Worm (Caenorhabditis elegans) whole organism, L1 larva: ENCODE measurements around the gene set-15.
A peak's percentile ranks its signal among the peaks of the same experiment; 100 is the strongest.

Experiments used
- C16A3.4 ChIP-seq: fragments of 150-350 bp; optimal IDR thresholded peaks from 2 replicates; lab custom pipeline; 2014; ENCODE audit warnings: missing biosample characterization, missing genetic modification characterization
- C34B4.2 ChIP-seq: sonication (generic microtip); optimal IDR thresholded peaks from 2 replicates; lab custom pipeline; 2017; ENCODE audit warnings: mild to moderate bottlenecking, missing genetic modification characterization, missing compliant biosample characterization
- aly-2 ChIP-seq: fragments of 150-350 bp; optimal IDR thresholded peaks from 2 replicates; lab custom pipeline; 2014; ENCODE audit warnings: missing biosample characterization, missing genetic modification characterization
- ama-1 ChIP-seq: fragments of 150-350 bp; optimal IDR thresholded peaks from 2 replicates; lab custom pipeline; 2014
- blmp-1 ChIP-seq: fragments of 150-350 bp; optimal IDR thresholded peaks from 2 replicates; lab custom pipeline; 2014; ENCODE audit warnings: missing biosample characterization, missing genetic modification characterization
- ceh-82 ChIP-seq, 3 experiments: fragments of 150-350 bp in 1 of 3; sonication (generic microtip) in 2 of 3; optimal IDR thresholded peaks; 2 replicates each; lab custom pipeline; 2014 to 2017; ENCODE audit warnings: missing biosample characterization in 3 of 3, missing genetic modification characterization in 3 of 3
- ceh-90 ChIP-seq: sonication (generic microtip); optimal IDR thresholded peaks from 2 replicates; lab custom pipeline; 2016; ENCODE audit warnings: missing genetic modification characterization, missing compliant biosample characterization
- dpl-1 ChIP-seq, 3 experiments: fragments of 150-350 bp in 2 of 3; sonication (generic microtip) in 1 of 3; optimal IDR thresholded peaks; 2 replicates each; lab custom pipeline; 2014 to 2017; ENCODE audit warnings: missing biosample characterization in 3 of 3, missing genetic modification characterization in 3 of 3, missing genetic modification reagents in 3 of 3
- efl-1 ChIP-seq, 4 experiments: fragments of 150-350 bp; optimal IDR thresholded peaks in 3 of 4; peaks in 1 of 4; 1 replicate in 1 of 4; 2 replicates in 3 of 4; lab custom pipeline; 2014; ENCODE audit warnings: missing biosample characterization in 2 of 4, missing genetic modification characterization in 2 of 4, missing genetic modification reagents in 2 of 4
- elt-2 ChIP-seq: sonication (generic microtip); optimal IDR thresholded peaks from 2 replicates; lab custom pipeline; 2016; ENCODE audit warnings: missing genetic modification characterization, mild to moderate bottlenecking, inconsistent platforms, missing compliant biosample characterization, missing genetic modification reagents
- elt-3 ChIP-seq, 6 experiments: fragments of 150-350 bp in 1 of 6; sonication (generic microtip); optimal IDR thresholded peaks; 2 replicates each; lab custom pipeline; 2017 to 2018; ENCODE audit warnings: missing biosample characterization in 6 of 6, missing genetic modification characterization in 6 of 6, inconsistent platforms in 1 of 6
- ets-5 ChIP-seq: fragments of 200-800 bp; sonication (Bioruptor generic); IDR thresholded peaks from 2 replicates; pipeline ENCODE4 v1.3.6; 2022; ENCODE audit warnings: missing genetic modification characterization, missing compliant biosample characterization
- fkh-10 ChIP-seq: sonication (generic microtip); optimal IDR thresholded peaks from 2 replicates; lab custom pipeline; 2017; ENCODE audit warnings: missing biosample characterization, missing genetic modification reagents, missing genetic modification characterization
- grh-1 ChIP-seq: fragments of 200-800 bp; sonication (Bioruptor generic); IDR thresholded peaks from 2 replicates; pipeline ENCODE4 v1.3.6; 2022; ENCODE audit warnings: missing genetic modification reagents, missing genetic modification characterization, missing compliant biosample characterization
- irx-1 ChIP-seq: sonication (generic microtip); optimal IDR thresholded peaks from 2 replicates; lab custom pipeline; 2016; ENCODE audit warnings: missing genetic modification characterization, missing compliant biosample characterization
- jun-1 ChIP-seq: fragments of 150-350 bp; optimal IDR thresholded peaks from 2 replicates; lab custom pipeline; 2014; ENCODE audit warnings: missing biosample characterization, missing genetic modification reagents, missing genetic modification characterization
- lin-14 ChIP-seq: fragments of 200-800 bp; sonication (Bioruptor generic); optimal IDR thresholded peaks from 2 replicates; lab custom pipeline; 2018; ENCODE audit warnings: mild to moderate bottlenecking, missing genetic modification characterization, moderate library complexity, missing compliant biosample characterization
- lin-35 ChIP-seq, 2 experiments: fragments of 150-350 bp; optimal IDR thresholded peaks; 2 replicates each; lab custom pipeline; 2014; ENCODE audit warnings: missing biosample characterization in 2 of 2, missing genetic modification characterization in 2 of 2, missing genetic modification reagents in 2 of 2
- lin-39 ChIP-seq: fragments of 150-350 bp; optimal IDR thresholded peaks from 2 replicates; lab custom pipeline; 2014; ENCODE audit warnings: missing biosample characterization, missing genetic modification reagents, missing genetic modification characterization
- lsy-2 ChIP-seq, 2 experiments: fragments of 150-350 bp; optimal IDR thresholded peaks; 2 replicates each; lab custom pipeline; 2014; ENCODE audit warnings: missing biosample characterization in 2 of 2, missing genetic modification characterization in 2 of 2
- mdl-1 ChIP-seq, 2 experiments: fragments of 150-350 bp; optimal IDR thresholded peaks; 2 replicates each; lab custom pipeline; 2014 to 2017; ENCODE audit warnings: missing biosample characterization in 2 of 2, missing genetic modification characterization in 2 of 2, inconsistent platforms in 1 of 2
- mef-2 ChIP-seq: fragments of 150-350 bp; optimal IDR thresholded peaks from 2 replicates; lab custom pipeline; 2014; ENCODE audit warnings: missing biosample characterization, missing genetic modification characterization
- mep-1 ChIP-seq: fragments of 150-350 bp; optimal IDR thresholded peaks from 2 replicates; lab custom pipeline; 2014; ENCODE audit warnings: missing biosample characterization, missing genetic modification characterization
- nhr-20 ChIP-seq: sonication (generic microtip); optimal IDR thresholded peaks from 2 replicates; lab custom pipeline; 2016; ENCODE audit warnings: mild to moderate bottlenecking, missing genetic modification characterization, missing compliant biosample characterization
- nhr-237 ChIP-seq: fragments of 150-350 bp; optimal IDR thresholded peaks from 2 replicates; lab custom pipeline; 2014; ENCODE audit warnings: missing biosample characterization, missing genetic modification characterization
- nhr-76 ChIP-seq: sonication (generic microtip); optimal IDR thresholded peaks from 2 replicates; lab custom pipeline; 2017; ENCODE audit warnings: missing biosample characterization, missing genetic modification characterization
- nhr-77 ChIP-seq: fragments of 150-350 bp; optimal IDR thresholded peaks from 2 replicates; lab custom pipeline; 2014; ENCODE audit warnings: missing biosample characterization, missing genetic modification characterization
- nhr-85 ChIP-seq: sonication (generic microtip); peaks from one replicate; lab custom pipeline; 2016; ENCODE audit warnings: missing genetic modification characterization, inconsistent platforms, missing compliant biosample characterization
- nhr-90 ChIP-seq: sonication (generic microtip); optimal IDR thresholded peaks from 2 replicates; lab custom pipeline; 2016; ENCODE audit warnings: mild to moderate bottlenecking, missing genetic modification characterization, missing compliant biosample characterization; ENCODE audit not compliant: poor library complexity
- pag-3 ChIP-seq: sonication (generic microtip); optimal IDR thresholded peaks from 2 replicates; lab custom pipeline; 2017; ENCODE audit warnings: missing genetic modification characterization, mild to moderate bottlenecking, missing compliant biosample characterization, antibody characterized with exemption, borderline replicate concordance; ENCODE audit not compliant: insufficient read depth
- pqm-1 ChIP-seq: sonication (generic microtip); optimal IDR thresholded peaks from 3 replicates; lab custom pipeline; 2017; ENCODE audit warnings: missing biosample characterization, missing genetic modification characterization
- rnt-1 ChIP-seq: sonication (generic microtip); optimal IDR thresholded peaks from 2 replicates; lab custom pipeline; 2016; ENCODE audit warnings: mild to moderate bottlenecking, missing genetic modification characterization, moderate library complexity, missing compliant biosample characterization
- skn-1 ChIP-seq: fragments of 150-350 bp; optimal IDR thresholded peaks from 2 replicates; lab custom pipeline; 2014; ENCODE audit warnings: missing biosample characterization, missing genetic modification characterization
- snpc-4 ChIP-seq: fragments of 150-350 bp; optimal IDR thresholded peaks from 2 replicates; lab custom pipeline; 2014; ENCODE audit warnings: missing biosample characterization, missing genetic modification characterization
- snu-23 ChIP-seq: sonication (generic microtip); optimal IDR thresholded peaks from 2 replicates; lab custom pipeline; 2016; ENCODE audit warnings: missing genetic modification characterization, missing compliant biosample characterization
- sptf-1 ChIP-seq: fragments of 150-350 bp; optimal IDR thresholded peaks from 2 replicates; lab custom pipeline; 2014; ENCODE audit warnings: missing biosample characterization, missing genetic modification characterization
- tbx-2 ChIP-seq: sonication (generic microtip); optimal IDR thresholded peaks from 2 replicates; lab custom pipeline; 2016; ENCODE audit warnings: missing genetic modification characterization, missing compliant biosample characterization
- ztf-11 ChIP-seq, 2 experiments: sonication (generic microtip); optimal IDR thresholded peaks; 2 replicates each; lab custom pipeline; 2016 to 2017; ENCODE audit warnings: missing genetic modification characterization in 2 of 2, missing biosample characterization in 1 of 2, missing compliant biosample characterization in 1 of 2

set-15 gene

DNA sequence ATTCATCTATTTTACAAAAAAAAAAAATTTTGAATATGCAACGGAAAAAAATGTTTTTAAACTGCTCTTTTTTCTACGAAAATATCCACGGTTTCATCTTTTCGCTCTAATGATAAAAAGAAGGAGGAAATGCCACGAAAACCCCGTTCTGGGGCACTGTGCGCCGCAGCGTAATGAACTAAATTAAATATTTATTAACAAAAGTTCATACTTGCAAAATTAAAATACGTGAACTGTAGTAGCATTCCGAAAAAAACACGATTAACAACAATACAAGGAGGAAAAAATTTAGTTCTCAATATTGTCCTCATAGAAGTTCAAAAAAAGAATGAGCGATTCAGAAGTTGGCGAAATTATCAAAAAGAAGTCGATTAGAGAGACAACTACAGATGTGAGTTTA, 9.4 kb upstream of the set-15 start, which contains the start of gene R11E3.1:
R11E3.1 (plus strand) TSS at position 301 of the 400 bp plus-strand sequence.
- TF ChIP-seq nhr-237 (tag; lab: Kevin White, UChicago) (no peak), mef-2 (no peak), lin-35 (GFP tag; optimal IDR thresholded peaks at IDR 0.05; lab: Kevin White, UChicago) (no peak), irx-1 (no peak), pag-3 (tag; lab: Kevin White, UChicago) (no peak), ama-1 (lab: Kevin White, UChicago) (no peak), snpc-4 (no peak), aly-2 (tag; lab: Kevin White, UChicago) (no peak), C34B4.2 (tag; lab: Kevin White, UChicago) (no peak), fkh-10 (GFP tag; lab: Kevin White, UChicago) (no peak), ztf-11 (tag; optimal IDR thresholded peaks at IDR 0.05; lab: Kevin White, UChicago) (no peak), elt-3 (tag; optimal IDR thresholded peaks at IDR 0.05; lab: Kevin White, UChicago) (no peak), pqm-1 (tag; lab: Kevin White, UChicago) (no peak), sptf-1 (tag; lab: Kevin White, UChicago) (no peak), lin-14 (GFP tag; lab: Kevin White, UChicago) (no peak), lsy-2 (tag; optimal IDR thresholded peaks at IDR 0.05; lab: Kevin White, UChicago) (no peak)

DNA sequence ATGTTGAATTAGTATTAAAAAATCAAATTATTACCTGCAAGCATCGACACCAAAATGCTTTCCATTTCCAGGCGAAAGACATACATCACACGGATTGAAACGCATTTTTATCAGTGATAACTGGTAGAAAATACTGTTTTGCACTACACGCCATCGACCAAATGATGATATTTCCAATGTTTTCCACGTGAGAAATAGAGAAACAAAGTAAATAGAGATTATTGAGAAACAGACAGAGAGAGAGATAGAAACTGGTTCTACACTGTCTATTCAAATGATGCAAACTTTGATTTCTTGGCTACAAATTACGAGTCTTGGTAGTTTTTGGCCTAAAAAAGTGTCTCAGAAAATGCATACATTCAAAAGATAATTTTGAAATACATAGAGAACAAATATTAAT, 8.3 kb upstream of the set-15 start, which contains the start of gene nhr-104:
nhr-104 (minus strand) TSS at position 361 of the 400 bp plus-strand sequence.
- TF ChIP-seq C16A3.4 (tag; lab: Kevin White, UChicago) (peak; percentile 37), nhr-85 (tag; lab: Kevin White, UChicago) (peak; percentile 85), dpl-1 (GFP tag; optimal IDR thresholded peaks at IDR 0.05; lab: Kevin White, UChicago) (peak in 1 of 3 experiments; percentile 42), elt-2 (tag; lab: Kevin White, UChicago) (peak; percentile 45), grh-1 (GFP tag; lab: Robert Waterston, UW) (peak; percentile 87), snu-23 (peak; percentile 61), tbx-2 (tag; lab: Kevin White, UChicago) (peak; percentile 30), C34B4.2 (tag; lab: Kevin White, UChicago) (no peak), mep-1 (peak; percentile 48), nhr-76 (tag; lab: Kevin White, UChicago) (no peak), lin-35 (GFP tag; optimal IDR thresholded peaks at IDR 0.05; lab: Kevin White, UChicago) (peak in 1 of 2 experiments; percentile 74), nhr-237 (tag; lab: Kevin White, UChicago) (peak; percentile 8), lin-39 (tag; lab: Kevin White, UChicago) (no peak), skn-1 (tag; lab: Kevin White, UChicago) (peak; percentile 96), pag-3 (tag; lab: Kevin White, UChicago) (peak; percentile 47), ets-5 (GFP tag; lab: Robert Waterston, UW) (no peak), ztf-11 (tag; optimal IDR thresholded peaks at IDR 0.05; lab: Kevin White, UChicago) (no peak), ceh-82 (tag; optimal IDR thresholded peaks at IDR 0.05; lab: Kevin White, UChicago) (peak in 1 of 3 experiments; percentile 7), rnt-1 (no peak), ceh-90 (tag; lab: Kevin White, UChicago) (no peak), nhr-20 (tag; lab: Kevin White, UChicago) (peak; percentile 65), nhr-90 (tag; lab: Kevin White, UChicago) (peak; percentile 47), efl-1 (optimal IDR thresholded peaks at IDR 0.05; lab: Kevin White, UChicago) (peak; percentile 20 to 49), efl-1 (GFP tag; optimal IDR thresholded peaks at IDR 0.05 in 1 of 2; lab: Kevin White, UChicago) (peak in 1 of 2 experiments; percentile 3), lsy-2 (tag; optimal IDR thresholded peaks at IDR 0.05; lab: Kevin White, UChicago) (peak; percentile 30 to 63), blmp-1 (tag; lab: Kevin White, UChicago) (peak; percentile 31), mdl-1 (tag; optimal IDR thresholded peaks at IDR 0.05; lab: Kevin White, UChicago) (peak in 1 of 2 experiments; percentile 13), nhr-77 (tag; lab: Kevin White, UChicago) (peak; percentile 15), jun-1 (peak; percentile 28), elt-3 (tag; optimal IDR thresholded peaks at IDR 0.05; lab: Kevin White, UChicago) (peak in 3 of 6 experiments; percentile 40 to 73 (median 41))
